Worm (Caenorhabditis elegans): ENCODE results near the gene pro-1.

DNA sequence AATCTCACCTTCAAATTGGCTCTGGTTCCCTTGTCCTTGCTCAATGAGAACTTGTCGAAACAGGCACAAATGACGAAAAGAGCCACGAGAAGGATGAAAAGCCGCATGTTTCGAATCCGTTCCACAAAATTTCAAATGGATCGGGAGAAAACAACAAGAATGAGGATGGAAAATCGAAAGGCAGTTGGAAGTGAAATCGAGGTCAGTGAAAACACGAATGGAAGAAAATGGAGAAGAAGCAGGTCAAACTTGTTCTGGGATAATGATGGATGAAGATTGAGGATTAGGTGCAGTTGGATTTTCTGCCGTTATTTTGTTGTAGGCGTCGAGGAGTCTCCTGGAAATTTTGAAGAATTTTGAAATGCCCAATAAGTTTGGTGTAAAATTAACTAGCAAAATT lies 18.8 kb downstream of the pro-1 start:
- TF ChIP-seq med-1 (GFP tag; optimal IDR thresholded peaks at IDR 0.05; ENCODE audit: insufficient read depth), result no peak
- TF ChIP-seq flt-1 (GFP tag; IDR thresholded peaks at IDR 0.05), result no peak
- no peak for TF ChIP-seq cog-1 (tag; optimal IDR thresholded peaks at IDR 0.05)
- no peak for TF ChIP-seq klf-2 (GFP tag; conservative IDR thresholded peaks at IDR 0.05)

Measured in whole organism, midembryonic.